Worm (Caenorhabditis elegans) whole organism, L1 larva: ENCODE data around the gene clec-136.
A peak's percentile ranks its signal among the peaks of the same experiment; 100 is the strongest.

Experiments
- C16A3.4 ChIP-seq: fragments of 150-350 bp; optimal IDR thresholded peaks from 2 replicates; lab custom pipeline; 2014; ENCODE audit warnings: missing biosample characterization, missing genetic modification characterization
- C34B4.2 ChIP-seq: sonication (generic microtip); optimal IDR thresholded peaks from 2 replicates; lab custom pipeline; 2017; ENCODE audit warnings: mild to moderate bottlenecking, missing genetic modification characterization, missing compliant biosample characterization
- F16B12.6 ChIP-seq: fragments of 150-350 bp; optimal IDR thresholded peaks from 2 replicates; lab custom pipeline; 2014; ENCODE audit warnings: missing biosample characterization, missing genetic modification characterization
- Y116A8C.19 ChIP-seq: sonication (generic microtip); optimal IDR thresholded peaks from 2 replicates; lab custom pipeline; 2016; ENCODE audit warnings: missing compliant biosample characterization, missing genetic modification characterization, borderline replicate concordance
- aha-1 ChIP-seq: fragments of 150-350 bp; optimal IDR thresholded peaks from 2 replicates; lab custom pipeline; 2014; ENCODE audit warnings: missing biosample characterization, missing genetic modification characterization
- blmp-1 ChIP-seq: fragments of 150-350 bp; optimal IDR thresholded peaks from 2 replicates; lab custom pipeline; 2014; ENCODE audit warnings: missing biosample characterization, missing genetic modification characterization
- ceh-82 ChIP-seq, 3 experiments: fragments of 150-350 bp in 1 of 3; sonication (generic microtip) in 2 of 3; optimal IDR thresholded peaks; 2 replicates each; lab custom pipeline; 2014 to 2017; ENCODE audit warnings: missing biosample characterization in 3 of 3, missing genetic modification characterization in 3 of 3
- ces-1 ChIP-seq: fragments of 150-350 bp; optimal IDR thresholded peaks from 2 replicates; lab custom pipeline; 2014; ENCODE audit warnings: missing biosample characterization, missing genetic modification reagents, missing genetic modification characterization
- dsc-1 ChIP-seq: sonication (generic microtip); optimal IDR thresholded peaks from 2 replicates; lab custom pipeline; 2016; ENCODE audit warnings: mild to moderate bottlenecking, missing genetic modification characterization, missing compliant biosample characterization
- efl-1 ChIP-seq, 4 experiments: fragments of 150-350 bp; optimal IDR thresholded peaks in 3 of 4; peaks in 1 of 4; 1 replicate in 1 of 4; 2 replicates in 3 of 4; lab custom pipeline; 2014; ENCODE audit warnings: missing biosample characterization in 2 of 4, missing genetic modification characterization in 2 of 4, missing genetic modification reagents in 2 of 4
- efl-3 ChIP-seq: fragments of 200-800 bp; sonication (Bioruptor generic); optimal IDR thresholded peaks from 2 replicates; lab custom pipeline; 2018; ENCODE audit warnings: mild to moderate bottlenecking, missing genetic modification characterization, missing compliant biosample characterization
- egl-13 ChIP-seq: sonication (generic microtip); optimal IDR thresholded peaks from 2 replicates; lab custom pipeline; 2016; ENCODE audit warnings: missing genotype, missing genetic modification reagents, missing genetic modification characterization, missing compliant biosample characterization
- egl-27 ChIP-seq, 2 experiments: fragments of 150-350 bp in 1 of 2; sonication (generic microtip); optimal IDR thresholded peaks; 3 replicates each; lab custom pipeline; 2017 to 2018; ENCODE audit warnings: missing biosample characterization in 2 of 2, missing genetic modification characterization in 2 of 2, missing genetic modification reagents in 2 of 2
- elt-2 ChIP-seq: sonication (generic microtip); optimal IDR thresholded peaks from 2 replicates; lab custom pipeline; 2016; ENCODE audit warnings: missing genetic modification characterization, mild to moderate bottlenecking, inconsistent platforms, missing compliant biosample characterization, missing genetic modification reagents
- elt-3 ChIP-seq, 6 experiments: fragments of 150-350 bp in 1 of 6; sonication (generic microtip); optimal IDR thresholded peaks; 2 replicates each; lab custom pipeline; 2017 to 2018; ENCODE audit warnings: missing biosample characterization in 6 of 6, missing genetic modification characterization in 6 of 6, inconsistent platforms in 1 of 6
- ets-5 ChIP-seq: fragments of 200-800 bp; sonication (Bioruptor generic); IDR thresholded peaks from 2 replicates; pipeline ENCODE4 v1.3.6; 2022; ENCODE audit warnings: missing genetic modification characterization, missing compliant biosample characterization
- fkh-10 ChIP-seq: sonication (generic microtip); optimal IDR thresholded peaks from 2 replicates; lab custom pipeline; 2017; ENCODE audit warnings: missing biosample characterization, missing genetic modification reagents, missing genetic modification characterization
- fkh-4 ChIP-seq: sonication (generic microtip); optimal IDR thresholded peaks from 2 replicates; lab custom pipeline; 2016; ENCODE audit warnings: missing compliant biosample characterization, missing genetic modification characterization, borderline replicate concordance
- fos-1 ChIP-seq: fragments of 150-350 bp; optimal IDR thresholded peaks from 2 replicates; lab custom pipeline; 2014; ENCODE audit warnings: missing biosample characterization, missing genetic modification characterization
- grh-1 ChIP-seq: fragments of 200-800 bp; sonication (Bioruptor generic); IDR thresholded peaks from 2 replicates; pipeline ENCODE4 v1.3.6; 2022; ENCODE audit warnings: missing genetic modification reagents, missing genetic modification characterization, missing compliant biosample characterization
- hlh-4 ChIP-seq: sonication (generic microtip); optimal IDR thresholded peaks from 2 replicates; lab custom pipeline; 2016; ENCODE audit warnings: mild to moderate bottlenecking, missing genetic modification characterization, missing compliant biosample characterization
- hpl-2 ChIP-seq: fragments of 150-350 bp; optimal IDR thresholded peaks from 2 replicates; lab custom pipeline; 2014; ENCODE audit warnings: missing biosample characterization, missing genetic modification reagents, missing genetic modification characterization
- irx-1 ChIP-seq: sonication (generic microtip); optimal IDR thresholded peaks from 2 replicates; lab custom pipeline; 2016; ENCODE audit warnings: missing genetic modification characterization, missing compliant biosample characterization
- jun-1 ChIP-seq: fragments of 150-350 bp; optimal IDR thresholded peaks from 2 replicates; lab custom pipeline; 2014; ENCODE audit warnings: missing biosample characterization, missing genetic modification reagents, missing genetic modification characterization
- lin-13 ChIP-seq: fragments of 150-350 bp; optimal IDR thresholded peaks from 2 replicates; lab custom pipeline; 2014; ENCODE audit warnings: missing biosample characterization, missing genetic modification reagents, missing genetic modification characterization
- lin-14 ChIP-seq: fragments of 200-800 bp; sonication (Bioruptor generic); optimal IDR thresholded peaks from 2 replicates; lab custom pipeline; 2018; ENCODE audit warnings: mild to moderate bottlenecking, missing genetic modification characterization, moderate library complexity, missing compliant biosample characterization
- lin-35 ChIP-seq, 2 experiments: fragments of 150-350 bp; optimal IDR thresholded peaks; 2 replicates each; lab custom pipeline; 2014; ENCODE audit warnings: missing biosample characterization in 2 of 2, missing genetic modification characterization in 2 of 2, missing genetic modification reagents in 2 of 2
- lir-3 ChIP-seq: sonication (generic microtip); optimal IDR thresholded peaks from 2 replicates; lab custom pipeline; 2016; ENCODE audit warnings: mild to moderate bottlenecking, missing genetic modification characterization, moderate library complexity, missing compliant biosample characterization; ENCODE audit not compliant: poor library complexity
- lsy-2 ChIP-seq, 2 experiments: fragments of 150-350 bp; optimal IDR thresholded peaks; 2 replicates each; lab custom pipeline; 2014; ENCODE audit warnings: missing biosample characterization in 2 of 2, missing genetic modification characterization in 2 of 2
- mdl-1 ChIP-seq, 2 experiments: fragments of 150-350 bp; optimal IDR thresholded peaks; 2 replicates each; lab custom pipeline; 2014 to 2017; ENCODE audit warnings: missing biosample characterization in 2 of 2, missing genetic modification characterization in 2 of 2, inconsistent platforms in 1 of 2
- mef-2 ChIP-seq: fragments of 150-350 bp; optimal IDR thresholded peaks from 2 replicates; lab custom pipeline; 2014; ENCODE audit warnings: missing biosample characterization, missing genetic modification characterization
- nhr-12 ChIP-seq: sonication (generic microtip); optimal IDR thresholded peaks from 2 replicates; lab custom pipeline; 2017; ENCODE audit warnings: missing biosample characterization, missing genetic modification characterization
- nhr-19 ChIP-seq: fragments of 200-800 bp; sonication (Bioruptor generic); conservative IDR thresholded peaks from 2 replicates; pipeline ENCODE4 v1.3.6; 2022; ENCODE audit warnings: missing genetic modification characterization, missing compliant biosample characterization
- nhr-20 ChIP-seq: sonication (generic microtip); optimal IDR thresholded peaks from 2 replicates; lab custom pipeline; 2016; ENCODE audit warnings: mild to moderate bottlenecking, missing genetic modification characterization, missing compliant biosample characterization
- nhr-237 ChIP-seq: fragments of 150-350 bp; optimal IDR thresholded peaks from 2 replicates; lab custom pipeline; 2014; ENCODE audit warnings: missing biosample characterization, missing genetic modification characterization
- nhr-47 ChIP-seq: sonication (generic microtip); optimal IDR thresholded peaks from 2 replicates; lab custom pipeline; 2016; ENCODE audit warnings: mild to moderate bottlenecking, missing genetic modification characterization, moderate library complexity, missing compliant biosample characterization
- nhr-71 ChIP-seq: sonication (generic microtip); optimal IDR thresholded peaks from 2 replicates; lab custom pipeline; 2016; ENCODE audit warnings: mild to moderate bottlenecking, missing genetic modification characterization, moderate library complexity, missing compliant biosample characterization
- nhr-76 ChIP-seq: sonication (generic microtip); optimal IDR thresholded peaks from 2 replicates; lab custom pipeline; 2017; ENCODE audit warnings: missing biosample characterization, missing genetic modification characterization
- nhr-84 ChIP-seq: sonication (generic microtip); optimal IDR thresholded peaks from 2 replicates; lab custom pipeline; 2017; ENCODE audit warnings: missing biosample characterization, missing genetic modification characterization
- nhr-85 ChIP-seq: sonication (generic microtip); peaks from one replicate; lab custom pipeline; 2016; ENCODE audit warnings: missing genetic modification characterization, inconsistent platforms, missing compliant biosample characterization
- nhr-90 ChIP-seq: sonication (generic microtip); optimal IDR thresholded peaks from 2 replicates; lab custom pipeline; 2016; ENCODE audit warnings: mild to moderate bottlenecking, missing genetic modification characterization, missing compliant biosample characterization; ENCODE audit not compliant: poor library complexity
- pax-3 ChIP-seq: fragments of 200-800 bp; sonication (Bioruptor generic); optimal IDR thresholded peaks from 2 replicates; lab custom pipeline; 2018; ENCODE audit warnings: mild to moderate bottlenecking, missing genetic modification characterization, moderate library complexity, missing compliant biosample characterization
- skn-1 ChIP-seq: fragments of 150-350 bp; optimal IDR thresholded peaks from 2 replicates; lab custom pipeline; 2014; ENCODE audit warnings: missing biosample characterization, missing genetic modification characterization
- snpc-4 ChIP-seq: fragments of 150-350 bp; optimal IDR thresholded peaks from 2 replicates; lab custom pipeline; 2014; ENCODE audit warnings: missing biosample characterization, missing genetic modification characterization
- sox-4 ChIP-seq: sonication (generic microtip); optimal IDR thresholded peaks from 2 replicates; lab custom pipeline; 2016; ENCODE audit warnings: missing genetic modification characterization, missing compliant biosample characterization
- tbx-2 ChIP-seq: sonication (generic microtip); optimal IDR thresholded peaks from 2 replicates; lab custom pipeline; 2016; ENCODE audit warnings: missing genetic modification characterization, missing compliant biosample characterization
- tlp-1 ChIP-seq: fragments of 150-350 bp; optimal IDR thresholded peaks from 2 replicates; lab custom pipeline; 2014; ENCODE audit warnings: missing biosample characterization, missing genetic modification characterization
- unc-30 ChIP-seq: sonication (generic microtip); optimal IDR thresholded peaks from 2 replicates; lab custom pipeline; 2017; ENCODE audit warnings: missing biosample characterization, missing genetic modification characterization
- unc-86 ChIP-seq: sonication (generic microtip); optimal IDR thresholded peaks from 2 replicates; lab custom pipeline; 2016; ENCODE audit warnings: missing genetic modification characterization, missing compliant biosample characterization
- unc-98 ChIP-seq: fragments of 200-800 bp; sonication (Bioruptor generic); IDR thresholded peaks from 2 replicates; pipeline ENCODE4 v1.3.6; 2022; ENCODE audit warnings: missing genetic modification characterization, missing compliant biosample characterization
- vab-15 ChIP-seq: sonication (generic microtip); optimal IDR thresholded peaks from 2 replicates; lab custom pipeline; 2017; ENCODE audit warnings: missing genotype, mild to moderate bottlenecking, missing genetic modification characterization, missing compliant biosample characterization
- zag-1 ChIP-seq: fragments of 150-350 bp; optimal IDR thresholded peaks from 2 replicates; lab custom pipeline; 2014; ENCODE audit warnings: missing biosample characterization, missing genetic modification characterization
- zip-4 ChIP-seq: fragments of 200-800 bp; sonication (Bioruptor generic); optimal IDR thresholded peaks from 2 replicates; lab custom pipeline; 2018; ENCODE audit warnings: mild to moderate bottlenecking, missing genetic modification characterization, moderate library complexity, missing compliant biosample characterization
- ztf-11 ChIP-seq, 2 experiments: sonication (generic microtip); optimal IDR thresholded peaks; 2 replicates each; lab custom pipeline; 2016 to 2017; ENCODE audit warnings: missing genetic modification characterization in 2 of 2, missing biosample characterization in 1 of 2, missing compliant biosample characterization in 1 of 2

clec-136 gene

DNA sequence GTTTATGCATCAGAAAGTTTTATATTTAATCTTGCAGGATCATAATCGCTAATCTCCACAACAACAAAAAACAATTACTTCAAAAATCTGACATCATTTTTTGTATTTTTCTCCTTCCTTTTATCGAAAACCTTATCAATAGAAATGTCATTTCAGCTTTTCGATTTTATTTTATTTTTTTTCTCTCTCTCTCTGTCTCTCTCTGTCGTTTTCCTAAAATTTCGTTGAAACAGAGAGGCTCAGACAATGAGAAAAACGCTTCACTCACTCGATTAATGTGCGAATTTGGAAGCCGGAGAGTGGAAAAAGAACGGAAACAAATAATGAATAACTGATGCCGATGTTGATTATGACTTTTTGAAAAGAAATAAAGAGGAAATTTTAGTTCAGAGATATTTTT lies 12.2 kb downstream of the clec-136 start:
- TF ChIP-seq blmp-1, result no peak
- peak; percentile 84 for TF ChIP-seq elt-2
- no peak for TF ChIP-seq Y116A8C.19 (tag; lab: Kevin White, UChicago)
- TF ChIP-seq mdl-1 (tag; optimal IDR thresholded peaks at IDR 0.05; lab: Kevin White, UChicago), result no peak
- TF ChIP-seq nhr-90 (tag; lab: Kevin White, UChicago), result no peak
- TF ChIP-seq ztf-11 (tag; optimal IDR thresholded peaks at IDR 0.05; lab: Kevin White, UChicago), result no peak
- TF ChIP-seq fkh-4 (tag; lab: Kevin White, UChicago), result no peak
- no peak for TF ChIP-seq grh-1 (GFP tag; lab: Robert Waterston, UW)
- TF ChIP-seq unc-98 (GFP tag; lab: Robert Waterston, UW), result no peak
- no peak for TF ChIP-seq unc-86 (tag; lab: Kevin White, UChicago)
- TF ChIP-seq nhr-84 (tag; lab: Kevin White, UChicago), result no peak
- TF ChIP-seq ces-1, result no peak
- TF ChIP-seq C34B4.2 (tag; lab: Kevin White, UChicago), result no peak
- TF ChIP-seq tbx-2 (tag; lab: Kevin White, UChicago), result no peak
- peak; percentile 17 for TF ChIP-seq nhr-71 (tag; lab: Kevin White, UChicago)
- TF ChIP-seq hpl-2 (GFP tag; lab: Kevin White, UChicago), result no peak
- TF ChIP-seq nhr-76 (tag; lab: Kevin White, UChicago), result no peak
- TF ChIP-seq lin-35 (GFP tag; optimal IDR thresholded peaks at IDR 0.05; lab: Kevin White, UChicago), result peak in 1 of 2 experiments; percentile 37
- no peak for TF ChIP-seq jun-1 (tag; lab: Kevin White, UChicago)
- TF ChIP-seq lin-14, result peak; percentile 36
- no peak for TF ChIP-seq aha-1 (tag; lab: Kevin White, UChicago)
- no peak for TF ChIP-seq nhr-237
- no peak for TF ChIP-seq elt-3 (tag; optimal IDR thresholded peaks at IDR 0.05; lab: Kevin White, UChicago)
- no peak for TF ChIP-seq fkh-10 (GFP tag; lab: Kevin White, UChicago)
- no peak for TF ChIP-seq C16A3.4 (tag; lab: Kevin White, UChicago)
- TF ChIP-seq tlp-1 (tag; lab: Kevin White, UChicago), result no peak
- no peak for TF ChIP-seq mef-2 (tag; lab: Kevin White, UChicago)
- peak in 1 of 2 experiments; percentile 9 for TF ChIP-seq efl-1 (optimal IDR thresholded peaks at IDR 0.05; lab: Kevin White, UChicago)
- peak in 1 of 2 experiments; percentile 58 for TF ChIP-seq efl-1 (GFP tag; optimal IDR thresholded peaks at IDR 0.05 in 1 of 2; lab: Kevin White, UChicago)
- no peak for TF ChIP-seq nhr-20 (tag; lab: Kevin White, UChicago)
- TF ChIP-seq sox-4, result no peak
- TF ChIP-seq skn-1 (tag; lab: Kevin White, UChicago), result no peak
- TF ChIP-seq nhr-12, result no peak
- TF ChIP-seq snpc-4, result no peak
- TF ChIP-seq egl-27 (tag; optimal IDR thresholded peaks at IDR 0.05; lab: Kevin White, UChicago), result no peak
- TF ChIP-seq fos-1 (tag; lab: Kevin White, UChicago), result no peak
- TF ChIP-seq egl-13 (tag; lab: Kevin White, UChicago), result no peak
- TF ChIP-seq nhr-85, result no peak
- TF ChIP-seq F16B12.6 (tag; lab: Kevin White, UChicago), result no peak
- TF ChIP-seq ets-5, result no peak
- no peak for TF ChIP-seq lsy-2 (tag; optimal IDR thresholded peaks at IDR 0.05; lab: Kevin White, UChicago)
- no peak for TF ChIP-seq unc-30 (tag; lab: Kevin White, UChicago)
- TF ChIP-seq vab-15 (tag; lab: Kevin White, UChicago), result no peak

DNA sequence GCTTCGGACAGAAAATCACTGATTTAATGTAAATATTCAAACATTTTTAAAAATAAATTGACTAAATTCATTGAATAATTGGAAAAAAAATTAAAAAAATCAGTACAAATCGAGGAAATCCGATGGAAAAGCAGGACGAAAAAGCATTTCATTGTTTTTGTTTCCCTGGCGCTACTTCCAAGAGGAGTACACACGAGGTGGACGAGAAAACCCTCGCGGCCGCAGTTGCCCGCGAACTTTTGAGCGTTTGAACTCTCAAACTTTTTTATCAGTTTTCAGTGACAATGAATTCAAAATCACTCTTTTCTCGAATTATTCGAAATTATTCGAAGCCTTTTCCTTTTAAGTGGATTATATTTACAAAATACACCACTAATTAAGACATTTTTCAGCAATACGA lies 13.3 kb downstream of the clec-136 start, which contains the start of gene F35D11.4:
TSS of gene F35D11.4 (plus strand) at position 393 of the 400 bp plus-strand sequence.
- TF ChIP-seq irx-1 (tag; lab: Kevin White, UChicago) (peak; percentile 81), lin-13 (peak; percentile 65), hlh-4 (no peak), dsc-1 (tag; lab: Kevin White, UChicago) (peak; percentile 84), aha-1 (tag; lab: Kevin White, UChicago) (no peak), zip-4 (GFP tag; lab: Kevin White, UChicago) (peak; percentile 34), zag-1 (no peak), nhr-47 (tag; lab: Kevin White, UChicago) (peak; percentile 89), nhr-19 (GFP tag; lab: Robert Waterston, UW) (peak; percentile 84), lir-3 (tag; lab: Kevin White, UChicago) (peak; percentile 97), efl-1 (optimal IDR thresholded peaks at IDR 0.05; lab: Kevin White, UChicago) (peak; percentile 94), efl-1 (GFP tag; optimal IDR thresholded peaks at IDR 0.05 in 1 of 2; lab: Kevin White, UChicago) (peak; percentile 91 to 99), elt-3 (tag; optimal IDR thresholded peaks at IDR 0.05; lab: Kevin White, UChicago) (peak in 2 of 6 experiments; percentile 33 to 56), ceh-82 (tag; optimal IDR thresholded peaks at IDR 0.05; lab: Kevin White, UChicago) (peak; percentile 33 to 74 (median 63)), pax-3 (tag; lab: Kevin White, UChicago) (peak; percentile 87), efl-3 (GFP tag; lab: Kevin White, UChicago) (no peak)
